Fruit fly (Drosophila melanogaster) whole organism, embryonic: ENCODE data around the gene CG7080.

Experiments
- Antp ChIP-seq: fragments of 200-800 bp; sonication (Bioruptor generic); optimal IDR thresholded peaks from 3 replicates; lab custom pipeline; 2016; ENCODE audit warnings: missing biosample characterization, missing genetic modification characterization
- B-H1 ChIP-seq: fragments of 200-800 bp; sonication (Bioruptor generic); IDR thresholded peaks from 3 replicates; pipeline ENCODE4 v1.3.6; 2022; ENCODE audit warnings: missing biosample characterization, missing genetic modification characterization
- Bgb ChIP-seq: fragments of 200-800 bp; sonication (Bioruptor generic); IDR thresholded peaks from 2 replicates; pipeline ENCODE4 v1.3.6; 2022; ENCODE audit warnings: missing biosample characterization, missing genetic modification characterization; ENCODE audit not compliant: partially characterized antibody
- Bteb2 ChIP-seq: fragments of 200-800 bp; sonication (Bioruptor generic); optimal IDR thresholded peaks from 2 replicates; lab custom pipeline; 2016; ENCODE audit warnings: missing biosample characterization, missing genetic modification characterization
- CG10462 ChIP-seq: fragments of 200-800 bp; sonication (Bioruptor generic); optimal IDR thresholded peaks from 2 replicates; lab custom pipeline; 2016; ENCODE audit warnings: missing biosample characterization, missing genetic modification characterization
- CG10959 ChIP-seq: fragments of 200-800 bp; sonication (Bioruptor generic); IDR thresholded peaks from 2 replicates; pipeline ENCODE4 v1.3.6; 2022; ENCODE audit warnings: missing biosample characterization, missing genetic modification characterization
- CG10979 ChIP-seq: fragments of 200-800 bp; sonication (Bioruptor generic); optimal IDR thresholded peaks from 2 replicates; lab custom pipeline; 2018; ENCODE audit warnings: missing biosample characterization, mild to moderate bottlenecking, missing genetic modification characterization, moderate library complexity
- CG11093 ChIP-seq: fragments of 200-800 bp; sonication (Bioruptor generic); IDR thresholded peaks from 3 replicates; pipeline ENCODE4 v1.3.6; 2022; ENCODE audit warnings: missing biosample characterization, missing genetic modification characterization
- CG12391 ChIP-seq: fragments of 200-800 bp; sonication (Bioruptor generic); optimal IDR thresholded peaks from 3 replicates; lab custom pipeline; 2018; ENCODE audit warnings: missing biosample characterization, mild to moderate bottlenecking, missing genetic modification characterization, moderate library complexity
- CG2678 ChIP-seq: fragments of 200-800 bp; sonication (Bioruptor generic); optimal IDR thresholded peaks from 3 replicates; lab custom pipeline; 2019; ENCODE audit warnings: missing biosample characterization, mild to moderate bottlenecking, missing genetic modification characterization, moderate library complexity
- CG2875 ChIP-seq: fragments of 200-800 bp; sonication (Bioruptor generic); optimal IDR thresholded peaks from 2 replicates; lab custom pipeline; 2017; ENCODE audit warnings: missing biosample characterization, mild to moderate bottlenecking, missing genetic modification characterization, missing genetic modification reagents
- CG2889 ChIP-seq: fragments of 200-800 bp; sonication (Bioruptor generic); IDR thresholded peaks from 3 replicates; pipeline ENCODE4 v1.3.6; 2022; ENCODE audit warnings: missing biosample characterization, missing genetic modification characterization
- CG30403 ChIP-seq: fragments of 200-800 bp; sonication (Bioruptor generic); optimal IDR thresholded peaks from 3 replicates; lab custom pipeline; 2016; ENCODE audit warnings: missing biosample characterization, missing genetic modification characterization
- CG31388 ChIP-seq: fragments of 200-800 bp; sonication (Bioruptor generic); optimal IDR thresholded peaks from 2 replicates; lab custom pipeline; 2016; ENCODE audit warnings: missing biosample characterization, missing genetic modification characterization
- CG3163 ChIP-seq: fragments of 200-800 bp; sonication (Bioruptor generic); optimal IDR thresholded peaks from 3 replicates; lab custom pipeline; 2016; ENCODE audit warnings: missing biosample characterization, missing genetic modification characterization
- CG3407 ChIP-seq: fragments of 200-800 bp; sonication (Bioruptor generic); optimal IDR thresholded peaks from 2 replicates; lab custom pipeline; 2018; ENCODE audit warnings: missing biosample characterization, mild to moderate bottlenecking, missing genetic modification characterization
- CG3995 ChIP-seq: fragments of 200-800 bp; sonication (Bioruptor generic); optimal IDR thresholded peaks from 3 replicates; lab custom pipeline; 2016; ENCODE audit warnings: missing biosample characterization, missing genetic modification characterization
- CG7357 ChIP-seq: fragments of 200-800 bp; sonication (Bioruptor generic); IDR thresholded peaks from 3 replicates; pipeline ENCODE4 v1.3.6; 2022; ENCODE audit warnings: missing biosample characterization, missing genetic modification characterization
- CG9932 ChIP-seq: fragments of 200-800 bp; sonication (Bioruptor generic); IDR thresholded peaks from 2 replicates; pipeline ENCODE4 v1.3.6; 2022; ENCODE audit warnings: missing biosample characterization, missing genetic modification characterization
- CoRest ChIP-seq: fragments of 200-800 bp; sonication (Bioruptor generic); optimal IDR thresholded peaks from 3 replicates; lab custom pipeline; 2018; ENCODE audit warnings: missing biosample characterization, mild to moderate bottlenecking, missing genetic modification characterization, moderate library complexity
- Deaf1 ChIP-seq: fragments of 200-800 bp; optimal IDR thresholded peaks from 3 replicates; lab custom pipeline; 2019; ENCODE audit warnings: missing biosample characterization, mild to moderate bottlenecking, missing genetic modification characterization, moderate library complexity
- Dip2 ChIP-seq: fragments of 200-800 bp; sonication (Bioruptor generic); IDR thresholded peaks from 2 replicates; pipeline ENCODE4 v1.3.6; 2022; ENCODE audit warnings: missing biosample characterization, missing genetic modification characterization
- H15 ChIP-seq: fragments of 200-800 bp; sonication (Bioruptor generic); IDR thresholded peaks from 3 replicates; pipeline ENCODE4 v1.3.6; 2022; ENCODE audit warnings: missing biosample characterization, missing genetic modification characterization
- Hmx ChIP-seq: fragments of 200-800 bp; sonication (Bioruptor generic); optimal IDR thresholded peaks from 2 replicates; lab custom pipeline; 2016; ENCODE audit warnings: missing biosample characterization, missing genetic modification characterization
- Lhr ChIP-seq: fragments of 200-800 bp; sonication (Bioruptor generic); optimal IDR thresholded peaks from 3 replicates; lab custom pipeline; 2017; ENCODE audit warnings: mild to moderate bottlenecking, missing biosample characterization, missing genetic modification reagents, missing genetic modification characterization
- Mes4 ChIP-seq: fragments of 200-800 bp; sonication (Bioruptor generic); optimal IDR thresholded peaks from 2 replicates; lab custom pipeline; 2016; ENCODE audit warnings: missing biosample characterization, missing genetic modification characterization
- Nf-YC ChIP-seq: fragments of 200-800 bp; optimal IDR thresholded peaks from 3 replicates; lab custom pipeline; 2019; ENCODE audit warnings: missing biosample characterization, mild to moderate bottlenecking, missing genetic modification characterization, moderate library complexity
- Sry-β ChIP-seq: fragments of 200-800 bp; sonication (Bioruptor generic); optimal IDR thresholded peaks from 2 replicates; lab custom pipeline; 2018; ENCODE audit warnings: missing biosample characterization, mild to moderate bottlenecking, missing genetic modification characterization, moderate library complexity
- TFAM ChIP-seq: fragments of 200-800 bp; sonication (Bioruptor generic); optimal IDR thresholded peaks from 2 replicates; lab custom pipeline; 2017; ENCODE audit warnings: missing biosample characterization, missing genetic modification characterization, inconsistent platforms
- Usf ChIP-seq: fragments of 200-800 bp; sonication (Bioruptor generic); optimal IDR thresholded peaks from 2 replicates; lab custom pipeline; 2017; ENCODE audit warnings: missing genotype, missing biosample characterization, missing genetic modification characterization
- abd-A ChIP-seq: fragments of 200-800 bp; sonication (Bioruptor generic); optimal IDR thresholded peaks from 3 replicates; lab custom pipeline; 2019; ENCODE audit warnings: missing biosample characterization, mild to moderate bottlenecking, missing genetic modification characterization, moderate library complexity
- ash1 ChIP-seq: fragments of 200-800 bp; sonication (Bioruptor generic); optimal IDR thresholded peaks from 2 replicates; lab custom pipeline; 2018; ENCODE audit warnings: missing biosample characterization, mild to moderate bottlenecking, missing genetic modification characterization
- cas ChIP-seq: fragments of 200-800 bp; sonication (Bioruptor generic); IDR thresholded peaks from 2 replicates; pipeline ENCODE4 v1.3.6; 2022; ENCODE audit warnings: missing biosample characterization, missing genetic modification characterization
- caup ChIP-seq: fragments of 200-800 bp; sonication (Bioruptor generic); optimal IDR thresholded peaks from 3 replicates; lab custom pipeline; 2017; ENCODE audit warnings: missing biosample characterization, mild to moderate bottlenecking, missing genetic modification characterization, moderate library complexity; ENCODE audit not compliant: severe bottlenecking
- da ChIP-seq: fragments of 200-800 bp; sonication (Bioruptor generic); optimal IDR thresholded peaks from 2 replicates; lab custom pipeline; 2016; ENCODE audit warnings: missing biosample characterization, missing genetic modification characterization
- dan ChIP-seq: fragments of 200-800 bp; sonication (Bioruptor generic); IDR thresholded peaks from 2 replicates; pipeline ENCODE4 v1.3.6; 2022; ENCODE audit warnings: missing biosample characterization, missing genetic modification characterization
- dimm ChIP-seq: fragments of 200-800 bp; sonication (Bioruptor generic); IDR thresholded peaks from 2 replicates; pipeline ENCODE4 v1.3.6; 2022; ENCODE audit warnings: missing biosample characterization, missing genetic modification characterization
- ham ChIP-seq: fragments of 200-800 bp; sonication (Bioruptor generic); IDR thresholded peaks from 2 replicates; pipeline ENCODE4 v1.3.6; 2022; ENCODE audit warnings: missing biosample characterization, missing genetic modification characterization
- jing ChIP-seq: fragments of 200-800 bp; sonication (Bioruptor generic); optimal IDR thresholded peaks from 2 replicates; lab custom pipeline; 2018; ENCODE audit warnings: missing biosample characterization, mild to moderate bottlenecking, missing genetic modification characterization
- lbe ChIP-seq: fragments of 200-800 bp; sonication (Bioruptor generic); optimal IDR thresholded peaks from 2 replicates; lab custom pipeline; 2016; ENCODE audit warnings: missing biosample characterization, mild to moderate bottlenecking, missing genetic modification characterization
- lov ChIP-seq, 2 experiments: fragments of 200-800 bp in 1 of 2; fragments of >200 bp in 1 of 2; sonication (Bioruptor generic) in 1 of 2; IDR thresholded peaks in 1 of 2; optimal IDR thresholded peaks in 1 of 2; 2 replicates in 1 of 2; 3 replicates in 1 of 2; pipeline versions ENCODE4 v1.3.6 to Lab custom; 2017 to 2022; ENCODE audit warnings: missing biosample characterization in 1 of 2, missing genetic modification characterization in 1 of 2
- mam ChIP-seq: fragments of 200-800 bp; sonication (Bioruptor generic); optimal IDR thresholded peaks from 3 replicates; lab custom pipeline; 2016; ENCODE audit warnings: missing biosample characterization, missing genetic modification characterization
- nerfin-2 ChIP-seq: fragments of 200-800 bp; sonication (Bioruptor generic); IDR thresholded peaks from 2 replicates; pipeline ENCODE4 v1.3.6; 2022; ENCODE audit warnings: missing biosample characterization, missing genetic modification characterization; ENCODE audit not compliant: partially characterized antibody
- org-1 ChIP-seq: fragments of 200-800 bp; sonication (Bioruptor generic); optimal IDR thresholded peaks from 2 replicates; lab custom pipeline; 2017; ENCODE audit warnings: missing biosample characterization, missing genetic modification characterization
- pros ChIP-seq: fragments of 200-800 bp; sonication (Bioruptor generic); optimal IDR thresholded peaks from 3 replicates; lab custom pipeline; 2019; ENCODE audit warnings: missing biosample characterization, mild to moderate bottlenecking, missing genetic modification characterization, moderate library complexity
- row ChIP-seq: fragments of 200-800 bp; sonication (Bioruptor generic); IDR thresholded peaks from 3 replicates; pipeline ENCODE4 v1.3.6; 2022; ENCODE audit warnings: missing biosample characterization, missing genetic modification characterization
- ttk ChIP-seq: fragments of 200-800 bp; sonication (Bioruptor generic); IDR thresholded peaks from 2 replicates; pipeline ENCODE4 v2.1.2; 2022; ENCODE audit warnings: missing biosample characterization, missing genetic modification characterization
- z ChIP-seq: fragments of 200-800 bp; sonication (Bioruptor generic); IDR thresholded peaks from 3 replicates; pipeline ENCODE4 v1.3.6; 2022; ENCODE audit warnings: missing biosample characterization, missing genetic modification characterization
- zf30C ChIP-seq: fragments of 200-800 bp; sonication (Bioruptor generic); optimal IDR thresholded peaks from 3 replicates; lab custom pipeline; 2018; ENCODE audit warnings: missing biosample characterization, mild to moderate bottlenecking, missing genetic modification characterization

Gene CG7080

DNA sequence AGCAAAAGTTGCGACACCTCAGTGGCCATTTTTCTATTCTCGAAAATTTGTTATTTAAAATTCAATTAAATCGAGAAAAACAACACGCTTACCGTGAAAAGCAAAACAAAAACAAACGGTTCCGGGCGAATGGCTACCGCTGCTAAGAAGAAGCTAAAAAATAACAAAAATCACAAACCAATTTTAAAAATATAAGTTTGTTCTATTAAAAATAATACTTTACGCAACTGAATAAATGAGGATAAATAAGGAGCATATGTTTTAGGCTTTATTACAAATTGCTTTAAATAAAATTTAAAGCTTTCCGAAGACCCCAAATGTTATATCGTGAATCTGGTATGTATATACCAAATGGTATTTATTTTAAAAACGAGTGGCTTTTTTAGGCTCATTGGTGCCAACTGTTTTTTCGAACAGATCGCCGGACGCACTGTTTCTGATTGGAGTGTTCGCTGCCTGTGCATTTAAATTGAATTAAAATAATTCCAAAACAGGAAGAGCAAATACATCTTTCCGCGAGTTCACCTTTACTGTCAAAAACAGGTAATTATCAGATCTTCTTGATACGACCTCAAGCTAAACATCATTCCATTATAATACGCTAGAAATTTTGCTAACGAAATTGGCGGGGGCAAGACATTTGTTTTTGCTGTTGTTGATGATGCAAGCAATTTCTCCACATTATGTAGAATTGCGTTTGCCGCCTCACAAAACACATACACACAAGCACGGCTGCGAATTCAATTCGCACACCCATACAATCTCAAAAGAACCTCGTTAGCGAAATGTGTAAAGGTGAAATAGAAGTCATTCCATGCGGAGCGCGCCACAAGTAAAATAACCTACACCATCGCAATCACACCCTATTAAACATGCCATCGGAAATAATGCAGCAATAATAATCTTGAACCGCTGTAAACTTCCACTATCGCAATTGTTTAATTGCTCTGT is 38.3 kb downstream of the CG7080 start, which contains the start of the genes Polr3F and PyK (continued):
- TF ChIP-seq CG31388, result no peak
- no peak for TF ChIP-seq CG10959 (GFP tag; lab: Robert Waterston, UW)
- TF ChIP-seq abd-A (tag; lab: Kevin White, UChicago), result peak; percentile 29
- TF ChIP-seq CG10979 (tag; lab: Kevin White, UChicago), result peak; percentile 1
- TF ChIP-seq Nf-YC, result peak; percentile 50
- peak; percentile 46 for TF ChIP-seq CG2678 (tag; lab: Kevin White, UChicago)
- no peak for TF ChIP-seq ttk (GFP tag; lab: Robert Waterston, UW)
- no peak for TF ChIP-seq CG3163
- TF ChIP-seq CG2889 (GFP tag; lab: Robert Waterston, UW), result no peak
- peak; percentile 32 for TF ChIP-seq lbe (GFP tag; lab: Kevin White, UChicago)
- no peak for TF ChIP-seq Usf (GFP tag; lab: Kevin White, UChicago)
- TF ChIP-seq da (GFP tag; lab: Kevin White, UChicago), result no peak
- TF ChIP-seq Sry-β, result no peak
- no peak for TF ChIP-seq dimm (GFP tag; lab: Robert Waterston, UW)
- no peak for TF ChIP-seq TFAM (GFP tag; lab: Kevin White, UChicago)
- no peak for TF ChIP-seq CG2875 (GFP tag; lab: Kevin White, UChicago)
- TF ChIP-seq mam (GFP tag; lab: Kevin White, UChicago), result no peak
- peak; percentile 6 for TF ChIP-seq Bteb2
- peak; percentile 2 for TF ChIP-seq Deaf1 (tag; lab: Kevin White, UChicago)
- TF ChIP-seq B-H1, result no peak
- peak; percentile 73 for TF ChIP-seq CG12391 (tag; lab: Kevin White, UChicago)
- no peak for TF ChIP-seq z (GFP tag; lab: Robert Waterston, UW)
- TF ChIP-seq org-1 (GFP tag; lab: Kevin White, UChicago), result no peak
- TF ChIP-seq pros (GFP tag; lab: Kevin White, UChicago), result no peak
- TF ChIP-seq row, result peak; percentile 74
- no peak for TF ChIP-seq Mes4 (GFP tag; lab: Kevin White, UChicago)
- TF ChIP-seq CG11093 (GFP tag; lab: Robert Waterston, UW), result no peak
- no peak for TF ChIP-seq Hmx
- TF ChIP-seq Dip2, result no peak
- TF ChIP-seq CG10462, result no peak
- no peak for TF ChIP-seq Bgb
- no peak for TF ChIP-seq Antp
- TF ChIP-seq lov (optimal IDR thresholded peaks at IDR 0.05; lab: Kevin White, UChicago), result no peak
- TF ChIP-seq lov (GFP tag; IDR thresholded peaks at IDR 0.05; lab: Robert Waterston, UW), result no peak
- TF ChIP-seq Lhr (GFP tag; lab: Kevin White, UChicago), result peak; percentile 34
- TF ChIP-seq CG30403 (GFP tag; lab: Kevin White, UChicago), result peak; percentile 29
- no peak for TF ChIP-seq CG3407
- no peak for TF ChIP-seq nerfin-2
- peak; percentile 47; the same call in 1 of the 2 replicates for TF ChIP-seq CG9932
- TF ChIP-seq CG3995 (GFP tag; lab: Kevin White, UChicago), result peak; percentile 93
- TF ChIP-seq ash1 (GFP tag; lab: Kevin White, UChicago), result no peak
- peak; percentile 38 for TF ChIP-seq caup (GFP tag; lab: Kevin White, UChicago)
- TF ChIP-seq cas (GFP tag; lab: Robert Waterston, UW), result no peak
- TF ChIP-seq zf30C (GFP tag; lab: Kevin White, UChicago), result no peak
- no peak for TF ChIP-seq ham (GFP tag; lab: Robert Waterston, UW)
- TF ChIP-seq CG7357, result no peak
- no peak for TF ChIP-seq dan
- no peak for TF ChIP-seq H15 (GFP tag; lab: Robert Waterston, UW)
- peak; percentile 52 for TF ChIP-seq CoRest (tag; lab: Kevin White, UChicago)
- no peak for TF ChIP-seq jing (GFP tag; lab: Kevin White, UChicago)
